Fruit fly (Drosophila melanogaster) whole organism, pupa: ENCODE results near the gene dnd.

Experiments used
- CG10348 ChIP-seq: fragments of 200-800 bp; sonication (Bioruptor generic); IDR thresholded peaks from 2 replicates; pipeline ENCODE4 v1.3.6; 2022; ENCODE audit warnings: missing biosample characterization, missing genetic modification characterization
- CG12605 ChIP-seq: fragments of 200-800 bp; sonication (Bioruptor generic); IDR thresholded peaks from 2 replicates; pipeline ENCODE4 v1.3.6; 2022; ENCODE audit warnings: missing biosample characterization, missing genetic modification characterization
- CG13204 ChIP-seq: fragments of 200-800 bp; sonication (Bioruptor generic); optimal IDR thresholded peaks from 2 replicates; lab custom pipeline; 2018; ENCODE audit warnings: missing biosample characterization, mild to moderate bottlenecking, missing genetic modification characterization, moderate library complexity
- CG14655 ChIP-seq: fragments of 200-800 bp; sonication (Bioruptor generic); optimal IDR thresholded peaks from 3 replicates; lab custom pipeline; 2017; ENCODE audit warnings: mild to moderate bottlenecking, missing biosample characterization, missing genetic modification reagents, missing genetic modification characterization
- CG15710 ChIP-seq: fragments of 200-800 bp; sonication (Bioruptor generic); optimal IDR thresholded peaks from 2 replicates; lab custom pipeline; 2018; ENCODE audit warnings: missing biosample characterization, mild to moderate bottlenecking, missing genetic modification characterization, moderate library complexity
- CG17806 ChIP-seq: fragments of 200-800 bp; sonication (Bioruptor generic); optimal IDR thresholded peaks from 2 replicates; lab custom pipeline; 2018; ENCODE audit warnings: missing biosample characterization, mild to moderate bottlenecking, missing genetic modification characterization, moderate library complexity
- CG32121 ChIP-seq: fragments of 200-800 bp; sonication (Bioruptor generic); IDR thresholded peaks from 2 replicates; pipeline ENCODE4 v1.3.6; 2022; ENCODE audit warnings: missing biosample characterization, missing genetic modification characterization
- CG34367 ChIP-seq: fragments of 200-800 bp; sonication (Bioruptor generic); optimal IDR thresholded peaks from 2 replicates; lab custom pipeline; 2018; ENCODE audit warnings: missing biosample characterization, mild to moderate bottlenecking, missing genetic modification characterization
- CG4496 ChIP-seq: fragments of 200-800 bp; sonication (Bioruptor generic); IDR thresholded peaks from 3 replicates; pipeline ENCODE4 v1.3.6; 2022; ENCODE audit warnings: missing biosample characterization, missing genetic modification characterization
- CG8159 ChIP-seq: fragments of 200-800 bp; sonication (Bioruptor generic); optimal IDR thresholded peaks from 3 replicates; lab custom pipeline; 2018; ENCODE audit warnings: missing biosample characterization, mild to moderate bottlenecking, missing genetic modification characterization, moderate library complexity
- CG8301 ChIP-seq: fragments of 200-800 bp; sonication (Bioruptor generic); optimal IDR thresholded peaks from 2 replicates; lab custom pipeline; 2018; ENCODE audit warnings: missing biosample characterization, mild to moderate bottlenecking, missing genetic modification characterization
- CG9948 ChIP-seq: fragments of 200-800 bp; sonication (Bioruptor generic); optimal IDR thresholded peaks from 2 replicates; lab custom pipeline; 2018; ENCODE audit warnings: missing biosample characterization, mild to moderate bottlenecking, missing genetic modification characterization, moderate library complexity
- D1 ChIP-seq: fragments of 200-800 bp; sonication (Bioruptor generic); optimal IDR thresholded peaks from 2 replicates; lab custom pipeline; 2018; ENCODE audit warnings: missing biosample characterization, mild to moderate bottlenecking, missing genetic modification characterization, moderate library complexity
- EcR ChIP-seq: fragments of 200-800 bp; sonication (Bioruptor generic); optimal IDR thresholded peaks from 3 replicates; lab custom pipeline; 2019; ENCODE audit warnings: missing biosample characterization, missing genetic modification characterization, mild to moderate bottlenecking, moderate library complexity, missing genetic modification reagents
- Ets98B ChIP-seq: fragments of 200-800 bp; sonication (Bioruptor generic); IDR thresholded peaks from 2 replicates; pipeline ENCODE4 v1.3.6; 2022; ENCODE audit warnings: missing biosample characterization, missing genetic modification characterization
- Pif1A ChIP-seq: fragments of 200-800 bp; sonication (Bioruptor generic); optimal IDR thresholded peaks from 3 replicates; lab custom pipeline; 2016; ENCODE audit warnings: missing biosample characterization, missing genetic modification characterization
- Pif1B ChIP-seq: fragments of 200-800 bp; sonication (Bioruptor generic); optimal IDR thresholded peaks from 3 replicates; lab custom pipeline; 2016; ENCODE audit warnings: missing biosample characterization, missing genetic modification characterization
- Snoo ChIP-seq: fragments of 200-800 bp; sonication (Bioruptor generic); optimal IDR thresholded peaks from 3 replicates; lab custom pipeline; 2017; ENCODE audit warnings: missing biosample characterization, mild to moderate bottlenecking, missing genetic modification characterization, inconsistent platforms
- fd96Ca ChIP-seq: fragments of 200-800 bp; sonication (Bioruptor generic); IDR thresholded peaks from 3 replicates; pipeline ENCODE4 v1.3.6; 2022; ENCODE audit warnings: missing biosample characterization, missing genetic modification characterization
- gl ChIP-seq: fragments of 200-800 bp; sonication (Bioruptor generic); optimal IDR thresholded peaks from 2 replicates; lab custom pipeline; 2018; ENCODE audit warnings: missing biosample characterization, mild to moderate bottlenecking, missing genetic modification characterization
- rn ChIP-seq: fragments of 200-800 bp; sonication (Bioruptor generic); IDR thresholded peaks from 2 replicates; pipeline ENCODE4 v1.3.6; 2022; ENCODE audit warnings: missing biosample characterization, missing genetic modification characterization

dnd gene

DNA sequence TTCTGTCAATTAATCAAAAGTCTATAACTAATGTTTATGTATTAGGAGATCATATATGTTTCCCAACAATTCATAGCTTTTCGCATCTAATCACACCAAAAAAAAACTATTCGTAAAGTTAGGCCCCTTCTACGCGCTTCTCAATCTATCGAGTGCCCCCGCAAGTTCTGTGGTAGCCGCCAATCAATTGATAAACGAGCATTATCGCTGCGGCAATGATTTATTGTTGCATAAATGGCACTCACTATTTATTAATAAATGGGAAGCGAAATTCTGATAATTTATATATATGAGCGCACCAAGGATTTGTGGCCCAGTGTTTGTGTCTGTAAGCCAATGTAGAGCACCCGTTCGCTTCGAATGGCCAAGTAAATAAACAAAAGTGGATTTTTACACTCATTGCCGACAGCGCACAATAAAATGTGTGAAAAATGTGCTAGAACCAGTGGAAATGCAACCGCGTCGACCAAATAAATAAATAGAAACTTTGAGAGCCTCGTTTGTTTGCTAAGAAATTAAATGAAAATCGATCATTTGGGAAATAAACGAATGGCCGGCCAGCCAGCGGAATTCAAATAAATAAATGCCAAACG is 15.7 kb downstream of the dnd start:
- TF ChIP-seq CG10348 (no peak), rn (GFP tag; lab: Robert Waterston, UW) (no peak), CG8301 (tag; lab: Kevin White, UChicago) (no peak), CG12605 (GFP tag; lab: Robert Waterston, UW) (no peak), CG9948 (tag; lab: Kevin White, UChicago) (no peak), Pif1B (GFP tag; lab: Kevin White, UChicago) (no peak), CG14655 (no peak), Ets98B (no peak), D1 (no peak), CG8159 (tag; lab: Kevin White, UChicago) (no peak), CG17806 (no peak), Pif1A (GFP tag; lab: Kevin White, UChicago) (no peak), gl (tag; lab: Kevin White, UChicago) (no peak), Snoo (no peak)

DNA sequence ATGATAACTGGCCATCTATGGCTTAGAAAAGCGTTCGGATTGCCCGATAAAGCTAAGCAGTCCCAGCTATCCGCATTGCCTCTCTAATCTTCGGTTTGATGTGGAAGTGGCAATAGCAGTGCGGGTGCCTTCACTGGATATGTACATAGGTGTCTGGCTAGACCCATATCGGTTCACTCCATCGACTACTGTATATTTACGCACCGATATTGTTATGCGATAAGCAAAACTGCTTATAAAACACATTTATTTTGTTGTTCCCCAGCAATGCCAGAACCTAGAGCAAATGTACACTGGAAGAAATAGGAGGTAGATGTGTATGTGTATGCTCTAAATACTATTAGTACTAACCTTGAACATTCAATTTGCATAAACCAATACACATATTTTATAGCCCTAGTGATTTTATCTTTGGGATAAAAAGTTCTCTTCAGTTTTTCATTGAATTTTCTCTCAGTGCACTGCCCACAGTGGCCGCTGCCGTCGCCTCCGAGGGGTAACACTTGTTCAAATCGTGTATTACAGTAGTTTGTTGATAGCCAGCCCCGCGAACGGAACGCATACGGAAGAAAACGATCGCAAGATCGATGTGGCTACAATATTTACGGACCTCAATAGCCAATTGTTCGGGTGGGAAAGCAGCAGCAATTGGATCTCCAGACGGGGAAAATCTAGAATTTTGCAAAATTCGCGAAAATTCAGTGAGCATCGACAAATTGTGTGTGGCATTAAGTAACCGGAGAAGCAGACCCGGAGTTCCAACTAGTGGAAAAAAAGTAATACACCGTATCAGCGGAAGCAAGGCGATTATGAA is 16.8 kb downstream of the dnd start, which contains the start of gene CG31431:
TSS of gene CG31431 (plus strand) at position 524 of the 814 bp plus-strand sequence.
- TF ChIP-seq CG9948 (tag; lab: Kevin White, UChicago), result peak; percentile 81
- no peak for TF ChIP-seq EcR (GFP tag; lab: Kevin White, UChicago)
- peak; percentile 85 for TF ChIP-seq CG15710 (tag; lab: Kevin White, UChicago)
- peak; percentile 90 for TF ChIP-seq fd96Ca (GFP tag; lab: Robert Waterston, UW)
- peak; percentile 91 for TF ChIP-seq CG8301 (tag; lab: Kevin White, UChicago)
- TF ChIP-seq gl (tag; lab: Kevin White, UChicago), result peak; percentile 66
- TF ChIP-seq Snoo, result peak; percentile 28
- TF ChIP-seq CG13204 (GFP tag; lab: Kevin White, UChicago), result no peak
- TF ChIP-seq CG10348, result peak; percentile 62
- peak; percentile 78 for TF ChIP-seq CG34367
- peak; percentile 82 for TF ChIP-seq Pif1A (GFP tag; lab: Kevin White, UChicago)
- peak; percentile 87 for TF ChIP-seq CG17806
- peak; percentile 90 for TF ChIP-seq CG12605 (GFP tag; lab: Robert Waterston, UW)
- TF ChIP-seq CG8159 (tag; lab: Kevin White, UChicago), result peak; percentile 85
- peak; percentile 93 for TF ChIP-seq Ets98B
- TF ChIP-seq CG14655, result peak; percentile 89
- peak; percentile 95 for TF ChIP-seq CG32121
- TF ChIP-seq D1, result no peak
- TF ChIP-seq rn (GFP tag; lab: Robert Waterston, UW), result peak; percentile 74
- TF ChIP-seq Pif1B (GFP tag; lab: Kevin White, UChicago), result peak; percentile 82
- TF ChIP-seq CG4496, result peak; percentile 94

DNA sequence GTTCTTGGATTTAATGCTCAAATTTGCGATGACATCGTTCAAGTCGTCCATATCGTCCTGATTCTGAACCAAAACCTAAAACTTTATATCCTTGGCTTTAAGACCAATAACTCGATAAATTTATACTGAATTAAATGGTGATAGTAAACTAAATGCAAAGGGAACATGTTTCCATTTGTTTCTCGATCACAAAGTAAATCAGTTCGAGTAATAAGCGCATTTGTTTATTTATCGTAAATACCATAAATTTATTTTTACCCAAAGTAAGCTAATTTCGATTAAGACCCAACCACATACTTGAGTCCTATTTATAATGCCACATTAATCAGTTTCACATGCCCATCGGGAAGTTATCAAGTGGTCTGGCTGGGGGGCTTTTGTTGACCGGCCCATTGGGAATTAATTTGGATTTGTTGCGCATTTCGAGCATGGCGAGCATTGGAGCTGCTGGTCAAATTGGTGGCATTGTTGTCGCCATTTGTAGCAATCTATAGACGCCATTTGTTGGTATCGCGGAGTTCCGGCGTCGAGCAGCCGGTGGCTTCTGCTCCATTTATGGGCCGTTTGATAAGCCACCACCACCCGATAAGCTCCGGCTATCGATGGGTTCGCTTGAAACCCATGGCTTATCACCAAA is 17.6 kb downstream of the dnd start, which contains the start of gene CG31174:
TSS of gene CG31174 (minus strand) at position 51 of the 637 bp plus-strand sequence.
- TF ChIP-seq CG34367, result no peak
- no peak for TF ChIP-seq CG32121
- no peak for TF ChIP-seq CG9948 (tag; lab: Kevin White, UChicago)
- TF ChIP-seq Pif1B (GFP tag; lab: Kevin White, UChicago), result no peak
- no peak for TF ChIP-seq CG12605 (GFP tag; lab: Robert Waterston, UW)
- TF ChIP-seq Snoo, result no peak

DNA sequence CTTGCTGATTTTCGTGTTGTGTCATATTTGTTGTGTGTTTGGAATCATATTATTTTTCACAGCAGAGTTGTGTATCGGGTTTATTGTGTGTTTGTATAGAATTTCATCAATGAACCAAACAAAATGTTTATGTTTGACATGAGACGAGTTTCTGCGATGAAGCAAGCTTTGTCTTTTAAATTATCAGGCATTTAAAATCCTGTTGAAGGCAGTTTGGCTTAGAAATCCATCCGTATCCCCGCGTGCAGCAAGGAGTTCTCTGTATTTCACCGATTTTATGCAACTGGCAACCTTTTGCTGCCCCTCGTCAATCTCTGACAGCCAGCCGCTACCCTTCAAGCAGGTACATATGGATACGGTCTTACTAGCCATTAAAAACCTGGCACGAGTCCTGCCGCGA is 19.3 kb downstream of the dnd start, which contains the start of the genes CG6569 and Cby:
TSS of gene CG6569 (minus strand) at position 101 of the 400 bp plus-strand sequence.
TSS of gene Cby (plus strand) at position 185 of the 400 bp plus-strand sequence.
- no peak for TF ChIP-seq fd96Ca (GFP tag; lab: Robert Waterston, UW)
- no peak for TF ChIP-seq Ets98B
- no peak for TF ChIP-seq Snoo
- TF ChIP-seq CG8301 (tag; lab: Kevin White, UChicago), result no peak
- TF ChIP-seq D1, result no peak
- TF ChIP-seq CG4496, result no peak
- no peak for TF ChIP-seq CG14655
- TF ChIP-seq CG10348, result no peak
- no peak for TF ChIP-seq CG9948 (tag; lab: Kevin White, UChicago)
- no peak for TF ChIP-seq gl (tag; lab: Kevin White, UChicago)
- no peak for TF ChIP-seq Pif1A (GFP tag; lab: Kevin White, UChicago)
- TF ChIP-seq EcR (GFP tag; lab: Kevin White, UChicago), result no peak
- no peak for TF ChIP-seq CG12605 (GFP tag; lab: Robert Waterston, UW)

DNA sequence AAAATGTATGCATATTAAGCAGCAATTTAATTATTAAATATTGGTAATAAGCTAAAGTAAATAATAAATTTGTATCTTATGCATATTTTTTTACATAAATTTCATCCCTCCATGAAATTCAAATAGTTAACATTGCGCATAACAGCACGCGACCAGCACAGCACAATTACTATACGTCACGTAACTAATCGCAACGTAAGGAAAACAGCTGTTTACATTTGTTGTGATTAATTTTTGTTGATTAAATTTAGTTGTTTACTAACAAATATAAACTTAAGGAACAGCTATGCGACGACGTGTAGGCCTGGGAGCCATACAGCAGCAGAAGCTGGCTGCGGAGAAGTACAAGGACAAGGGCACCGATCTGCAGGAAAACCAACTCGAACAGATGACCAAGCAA is 22.2 kb downstream of the dnd start, which contains the start of gene lsn:
TSS of gene lsn (plus strand) at position 177 of the 400 bp plus-strand sequence.
- TF ChIP-seq D1 (peak; percentile 46), Pif1A (GFP tag; lab: Kevin White, UChicago) (no peak)

DNA sequence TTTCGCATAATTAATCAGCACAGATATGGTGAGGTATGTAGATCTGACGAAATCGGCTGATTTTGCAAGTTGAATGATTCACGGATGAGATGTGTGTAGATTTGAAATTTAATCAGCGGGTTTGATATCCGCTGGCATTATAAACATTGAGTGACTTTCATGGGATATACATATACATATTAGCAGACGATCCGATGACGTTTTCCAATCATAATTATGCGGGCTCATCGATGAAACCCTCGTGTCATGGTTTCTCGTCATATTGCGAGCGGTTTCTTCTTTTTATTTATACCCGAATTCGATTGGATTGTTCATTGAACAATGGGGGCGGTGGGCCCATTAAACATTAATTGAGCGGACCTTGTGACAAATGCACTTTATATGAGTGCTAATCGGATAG is 22.7 kb downstream of the dnd start:
- TF ChIP-seq Pif1B (GFP tag; lab: Kevin White, UChicago), result no peak
- no peak for TF ChIP-seq CG8301 (tag; lab: Kevin White, UChicago)
- no peak for TF ChIP-seq CG14655
- no peak for TF ChIP-seq D1
- TF ChIP-seq CG9948 (tag; lab: Kevin White, UChicago), result no peak
- no peak for TF ChIP-seq CG13204 (GFP tag; lab: Kevin White, UChicago)
- no peak for TF ChIP-seq CG12605 (GFP tag; lab: Robert Waterston, UW)
- TF ChIP-seq CG15710 (tag; lab: Kevin White, UChicago), result no peak
- TF ChIP-seq Snoo, result no peak
- TF ChIP-seq Pif1A (GFP tag; lab: Kevin White, UChicago), result no peak
- no peak for TF ChIP-seq CG4496
- no peak for TF ChIP-seq gl (tag; lab: Kevin White, UChicago)
- no peak for TF ChIP-seq CG17806
- no peak for TF ChIP-seq CG32121
